Fruit fly (Drosophila melanogaster): ENCODE measurements around the gene Sap-r.

- no peak for TF ChIP-seq CG7045 (GFP tag; optimal IDR thresholded peaks at IDR 0.05)
- TF ChIP-seq ovo (GFP tag; optimal IDR thresholded peaks at IDR 0.05), result no peak
- no peak for TF ChIP-seq CG5204 (GFP tag; optimal IDR thresholded peaks at IDR 0.05)
- no peak for TF ChIP-seq CG11617 (GFP tag; optimal IDR thresholded peaks at IDR 0.05)
- TF ChIP-seq Crg-1 (GFP tag; optimal IDR thresholded peaks at IDR 0.05), result no peak
- TF ChIP-seq bab1 (GFP tag; optimal IDR thresholded peaks at IDR 0.05), result no peak
- TF ChIP-seq toe (GFP tag; optimal IDR thresholded peaks at IDR 0.05), result no peak
Observed at dm6 chr3R:30886850-30887249, 2.0 kb downstream of the Sap-r start.
